Worm (Caenorhabditis elegans) whole organism, young adult: ENCODE data around the gene F35C11.3.

Experiments used
- B0261.1 ChIP-seq: sonication (generic microtip); optimal IDR thresholded peaks from 2 replicates; lab custom pipeline; 2016; ENCODE audit warnings: mild to moderate bottlenecking, missing genetic modification characterization, moderate library complexity, missing compliant biosample characterization
- F33H1.4 ChIP-seq: fragments of 200-800 bp; sonication (Bioruptor generic); IDR thresholded peaks from 2 replicates; pipeline ENCODE4 v1.3.6; 2022; ENCODE audit warnings: missing genetic modification reagents, missing genetic modification characterization, missing compliant biosample characterization
- F55B11.4 ChIP-seq: sonication (generic microtip); optimal IDR thresholded peaks from 2 replicates; lab custom pipeline; 2016; ENCODE audit warnings: missing compliant biosample characterization, missing genetic modification characterization, borderline replicate concordance; ENCODE audit not compliant: insufficient read depth
- F57C9.4 ChIP-seq: sonication (generic microtip); optimal IDR thresholded peaks from 2 replicates; lab custom pipeline; 2017; ENCODE audit warnings: mild to moderate bottlenecking, missing genetic modification characterization, missing compliant biosample characterization
- K12H6.12 ChIP-seq: fragments of 200-800 bp; sonication (Bioruptor generic); optimal IDR thresholded peaks from 2 replicates; lab custom pipeline; 2018; ENCODE audit warnings: mild to moderate bottlenecking, missing genetic modification characterization, missing compliant biosample characterization
- Y53F4B.3 ChIP-seq: fragments of 200-800 bp; sonication (Bioruptor generic); IDR thresholded peaks from 2 replicates; pipeline ENCODE4 v1.3.6; 2022; ENCODE audit warnings: missing genetic modification reagents, missing genetic modification characterization, missing compliant biosample characterization
- Y56A3A.18 ChIP-seq: fragments of 200-800 bp; sonication (Bioruptor generic); IDR thresholded peaks from 2 replicates; pipeline ENCODE4 v1.3.6; 2022; ENCODE audit warnings: missing genetic modification reagents, missing genetic modification characterization, missing compliant biosample characterization
- attf-3 ChIP-seq: fragments of 200-800 bp; sonication (Bioruptor generic); conservative IDR thresholded peaks from 2 replicates; pipeline ENCODE4 v1.3.6; 2022; ENCODE audit warnings: missing genetic modification reagents, missing genetic modification characterization, missing compliant biosample characterization
- bed-1 ChIP-seq: fragments of 200-800 bp; sonication (Bioruptor generic); IDR thresholded peaks from 2 replicates; pipeline ENCODE4 v1.3.6; 2022; ENCODE audit warnings: missing genetic modification reagents, missing genetic modification characterization, missing compliant biosample characterization
- ceh-100 ChIP-seq: fragments of 200-800 bp; sonication (Bioruptor generic); IDR thresholded peaks from 2 replicates; pipeline ENCODE4 v1.3.6; 2022; ENCODE audit warnings: missing genetic modification reagents, missing genetic modification characterization, missing compliant biosample characterization
- die-1 ChIP-seq: sonication (generic microtip); optimal IDR thresholded peaks from 2 replicates; lab custom pipeline; 2016; ENCODE audit warnings: missing genotype, mild to moderate bottlenecking, missing genetic modification characterization, missing compliant biosample characterization
- egl-44 ChIP-seq: fragments of 200-800 bp; sonication (Bioruptor generic); IDR thresholded peaks from 2 replicates; pipeline ENCODE4 v1.3.6; 2022; ENCODE audit warnings: missing genetic modification reagents, missing genetic modification characterization, missing compliant biosample characterization
- hlh-12 ChIP-seq: sonication (generic microtip); optimal IDR thresholded peaks from 2 replicates; lab custom pipeline; 2016; ENCODE audit warnings: missing genetic modification characterization, missing compliant biosample characterization
- hlh-26 ChIP-seq: fragments of 200-800 bp; sonication (Bioruptor generic); conservative IDR thresholded peaks from 2 replicates; pipeline ENCODE4 v1.3.6; 2022; ENCODE audit warnings: missing genetic modification reagents, missing genetic modification characterization, missing compliant biosample characterization
- let-526 ChIP-seq: fragments of 200-800 bp; sonication (Bioruptor generic); IDR thresholded peaks from 2 replicates; pipeline ENCODE4 v1.3.6; 2022; ENCODE audit warnings: missing genetic modification reagents, missing genetic modification characterization, missing compliant biosample characterization
- let-607 ChIP-seq, 2 experiments: fragments of 200-800 bp in 1 of 2; sonication (Bioruptor generic) in 1 of 2; sonication (generic microtip) in 1 of 2; optimal IDR thresholded peaks; 2 replicates each; lab custom pipeline; 2016 to 2018; ENCODE audit warnings: mild to moderate bottlenecking in 2 of 2, missing compliant biosample characterization in 2 of 2, missing genetic modification characterization in 2 of 2, moderate library complexity in 2 of 2, missing genotype in 1 of 2
- lin-40 ChIP-seq: sonication (generic microtip); optimal IDR thresholded peaks from 2 replicates; lab custom pipeline; 2016; ENCODE audit warnings: missing genetic modification characterization, mild to moderate bottlenecking, missing compliant biosample characterization, missing genotype, missing genetic modification reagents
- lin-54 ChIP-seq: fragments of 200-800 bp; sonication (Bioruptor generic); optimal IDR thresholded peaks from 2 replicates; lab custom pipeline; 2018; ENCODE audit warnings: mild to moderate bottlenecking, missing genetic modification characterization, missing compliant biosample characterization
- lir-1 ChIP-seq: fragments of 200-800 bp; sonication (Bioruptor generic); conservative IDR thresholded peaks from 2 replicates; pipeline ENCODE4 v1.3.6; 2022; ENCODE audit warnings: missing genetic modification reagents, missing genetic modification characterization, missing compliant biosample characterization
- madf-3 ChIP-seq: fragments of 200-800 bp; sonication (Bioruptor generic); IDR thresholded peaks from 2 replicates; pipeline ENCODE4 v1.3.6; 2022; ENCODE audit warnings: missing genetic modification reagents, missing genetic modification characterization, missing compliant biosample characterization
- mcd-1 ChIP-seq: fragments of 200-800 bp; sonication (Bioruptor generic); IDR thresholded peaks from 2 replicates; pipeline ENCODE4 v1.3.6; 2022; ENCODE audit warnings: missing genetic modification reagents, missing genetic modification characterization, missing compliant biosample characterization
- nhr-179 ChIP-seq: sonication (generic microtip); optimal IDR thresholded peaks from 2 replicates; lab custom pipeline; 2016; ENCODE audit warnings: mild to moderate bottlenecking, missing genetic modification characterization, missing compliant biosample characterization
- rec-8 ChIP-seq, 2 experiments: sonication (generic microtip); optimal IDR thresholded peaks; 2 replicates each; lab custom pipeline; 2016; ENCODE audit warnings: mild to moderate bottlenecking in 2 of 2, missing genetic modification characterization in 2 of 2, missing genetic modification reagents in 2 of 2, missing genotype in 2 of 2, missing biosample characterization in 1 of 2, missing compliant biosample characterization in 1 of 2, moderate library complexity in 1 of 2
- sea-2 ChIP-seq: fragments of 200-800 bp; sonication (Bioruptor generic); IDR thresholded peaks from 2 replicates; pipeline ENCODE4 v1.3.6; 2022; ENCODE audit warnings: missing genetic modification characterization, missing compliant biosample characterization
- snpc-1.3 ChIP-seq: sonication (generic microtip); optimal IDR thresholded peaks from 2 replicates; lab custom pipeline; 2017; ENCODE audit warnings: missing genetic modification characterization, mild to moderate bottlenecking, missing compliant biosample characterization, antibody characterized with exemption, moderate library complexity, missing genotype, missing genetic modification reagents; ENCODE audit not compliant: insufficient read depth
- snpc-3.4 ChIP-seq: sonication (generic microtip); optimal IDR thresholded peaks from 2 replicates; lab custom pipeline; 2017; ENCODE audit warnings: missing genetic modification characterization, mild to moderate bottlenecking, missing compliant biosample characterization, antibody characterized with exemption, moderate library complexity, missing genotype, missing genetic modification reagents
- somi-1 ChIP-seq: fragments of 200-800 bp; sonication (Bioruptor generic); optimal IDR thresholded peaks from 2 replicates; lab custom pipeline; 2018; ENCODE audit warnings: mild to moderate bottlenecking, missing genetic modification characterization, missing compliant biosample characterization
- tbp1 ChIP-seq: fragments of 200-800 bp; sonication (Bioruptor generic); optimal IDR thresholded peaks from 2 replicates; lab custom pipeline; 2018; ENCODE audit warnings: mild to moderate bottlenecking, missing genetic modification characterization, missing compliant biosample characterization
- tbx-9 ChIP-seq: sonication (generic microtip); optimal IDR thresholded peaks from 2 replicates; lab custom pipeline; 2016; ENCODE audit warnings: borderline replicate concordance, missing genetic modification characterization, inconsistent platforms, missing compliant biosample characterization
- xnd-1 ChIP-seq: sonication (generic microtip); optimal IDR thresholded peaks from 2 replicates; lab custom pipeline; 2016; ENCODE audit warnings: missing genotype, missing genetic modification reagents, missing genetic modification characterization, missing compliant biosample characterization
- zfh-2 ChIP-seq: fragments of 200-800 bp; sonication (Bioruptor generic); conservative IDR thresholded peaks from 2 replicates; pipeline ENCODE4 v1.3.6; 2022; ENCODE audit warnings: missing genetic modification reagents, missing genetic modification characterization, missing compliant biosample characterization
- ztf-18 ChIP-seq: sonication (generic microtip); optimal IDR thresholded peaks from 2 replicates; lab custom pipeline; 2016; ENCODE audit warnings: missing genotype, mild to moderate bottlenecking, missing genetic modification characterization, missing compliant biosample characterization
- ztf-26 ChIP-seq: sonication (generic microtip); optimal IDR thresholded peaks from 2 replicates; lab custom pipeline; 2017; ENCODE audit warnings: missing genetic modification characterization, missing compliant biosample characterization

The F35C11.3 gene

ce11 chrII:8253160-8253793 lies 6.7 kb downstream of the F35C11.3 start, which contains the start of gene F35C11.5 (continued):
- TF ChIP-seq lin-54 (GFP tag; lab: Kevin White, UChicago): peak; percentile 48
- TF ChIP-seq lin-40 (tag; lab: Kevin White, UChicago): no peak
- TF ChIP-seq zfh-2 (GFP tag; lab: Robert Waterston, UW): no peak
- TF ChIP-seq let-526 (GFP tag; lab: Robert Waterston, UW): no peak
- TF ChIP-seq xnd-1 (tag; lab: Kevin White, UChicago): peak; percentile 88
- TF ChIP-seq hlh-26 (GFP tag; lab: Robert Waterston, UW): no peak
- TF ChIP-seq snpc-1.3 (tag; lab: Kevin White, UChicago): no peak
- TF ChIP-seq Y53F4B.3: no peak
- peak; percentile 67 for TF ChIP-seq F33H1.4 (GFP tag; lab: Robert Waterston, UW)
- no peak for TF ChIP-seq ztf-18 (tag; lab: Kevin White, UChicago)
- TF ChIP-seq snpc-3.4 (tag; lab: Kevin White, UChicago): peak; percentile 29
- no peak for TF ChIP-seq egl-44
- TF ChIP-seq, all 124 proteins: peak for 14

- TF ChIP-seq B0261.1: no peak
- no peak for TF ChIP-seq bed-1 (GFP tag; lab: Robert Waterston, UW)
- no peak for TF ChIP-seq zfh-2 (GFP tag; lab: Robert Waterston, UW)
- TF ChIP-seq die-1 (tag; lab: Kevin White, UChicago): no peak
- TF ChIP-seq Y56A3A.18: no peak
- no peak for TF ChIP-seq lir-1 (GFP tag; lab: Robert Waterston, UW)
- no peak for TF ChIP-seq F57C9.4
- TF ChIP-seq K12H6.12 (tag; lab: Kevin White, UChicago): no peak
- TF ChIP-seq attf-3 (GFP tag; lab: Robert Waterston, UW): no peak
- TF ChIP-seq tbx-9 (tag; lab: Kevin White, UChicago): no peak
- no peak for TF ChIP-seq lin-40 (tag; lab: Kevin White, UChicago)
- no peak for TF ChIP-seq tbp1 (GFP tag; lab: Kevin White, UChicago)
These were observed 9.4 kb downstream of the F35C11.3 start, which contains the start of gene F35C11.7 for ce11 chrII:8256013-8256412. F35C11.7 (plus strand) TSS chrII:8256313.

- no peak for TF ChIP-seq madf-3 (GFP tag; lab: Robert Waterston, UW)
- no peak for TF ChIP-seq F55B11.4 (tag; lab: Kevin White, UChicago)
- no peak for TF ChIP-seq nhr-179 (tag; lab: Kevin White, UChicago)
- TF ChIP-seq sea-2: no peak
- TF ChIP-seq mcd-1 (GFP tag; lab: Robert Waterston, UW): no peak
- TF ChIP-seq ceh-100 (GFP tag; lab: Robert Waterston, UW): no peak
- TF ChIP-seq ztf-26 (tag; lab: Kevin White, UChicago): no peak
- no peak for TF ChIP-seq hlh-12 (tag; lab: Kevin White, UChicago)
- TF ChIP-seq somi-1 (GFP tag; lab: Kevin White, UChicago): no peak
- no peak for TF ChIP-seq rec-8 (tag; optimal IDR thresholded peaks at IDR 0.05; lab: Kevin White, UChicago)
- TF ChIP-seq zfh-2 (GFP tag; lab: Robert Waterston, UW): no peak
- TF ChIP-seq F33H1.4 (GFP tag; lab: Robert Waterston, UW): no peak
- no peak for TF ChIP-seq let-607 (tag; optimal IDR thresholded peaks at IDR 0.05; lab: Kevin White, UChicago)
These were observed 12.5 kb downstream of the F35C11.3 start, which contains the start of gene F35C11.6 for ce11 chrII:8259038-8259437. F35C11.6 (minus strand) TSS chrII:8259138.
